Worm (Caenorhabditis elegans) whole organism, late embryonic: ENCODE data around the gene Y39B6A.1.

Source experiments
- ama-1 ChIP-seq: fragments of 150-350 bp; optimal IDR thresholded peaks from 2 replicates; lab custom pipeline; 2014
- ceh-48 ChIP-seq: sonication (generic microtip); optimal IDR thresholded peaks from 2 replicates; lab custom pipeline; 2016; ENCODE audit warnings: missing genetic modification characterization, inconsistent platforms, missing compliant biosample characterization
- fkh-10 ChIP-seq: fragments of 150-350 bp; optimal IDR thresholded peaks from 2 replicates; lab custom pipeline; 2014; ENCODE audit warnings: missing biosample characterization, missing genetic modification reagents, missing genetic modification characterization

- TF ChIP-seq fkh-10 (GFP tag; lab: Kevin White, UChicago) (no peak), ceh-48 (tag; lab: Kevin White, UChicago) (no peak), ama-1 (lab: Kevin White, UChicago) (no peak)
Measured at ce11 chrV:19217675-19218074, 14.3 kb upstream of the Y39B6A.1 start, which contains the start of gene oac-49.
